Worm (Caenorhabditis elegans) whole organism, early embryonic: Measurements from ENCODE around the gene ceh-74.

ENCODE experiments used
- B0310.2 ChIP-seq: sonication (generic microtip); optimal IDR thresholded peaks from 2 replicates; lab custom pipeline; 2016; ENCODE audit warnings: mild to moderate bottlenecking, missing genetic modification characterization, missing compliant biosample characterization
- ama-1 ChIP-seq: fragments of 150-350 bp; optimal IDR thresholded peaks from 2 replicates; lab custom pipeline; 2014
- hmg-4 ChIP-seq: fragments of 200-800 bp; sonication (Bioruptor generic); optimal IDR thresholded peaks from 2 replicates; lab custom pipeline; 2018; ENCODE audit warnings: mild to moderate bottlenecking, missing genetic modification characterization, missing compliant biosample characterization
- hnd-1 ChIP-seq: sonication (generic microtip); optimal IDR thresholded peaks from 2 replicates; lab custom pipeline; 2016; ENCODE audit warnings: missing genetic modification characterization, missing compliant biosample characterization
- tbx-11 ChIP-seq: fragments of 200-800 bp; sonication (Bioruptor generic); IDR thresholded peaks from 2 replicates; pipeline ENCODE4 v1.3.6; 2022; ENCODE audit warnings: missing genetic modification characterization, missing compliant biosample characterization

- TF ChIP-seq B0310.2, result no peak
- TF ChIP-seq hmg-4 (GFP tag; lab: Kevin White, UChicago), result no peak
- no peak for TF ChIP-seq tbx-11 (GFP tag; lab: Robert Waterston, UW)
- TF ChIP-seq ama-1 (lab: Kevin White, UChicago), result no peak
- TF ChIP-seq hnd-1, result no peak
These were observed 7.6 kb downstream of the ceh-74 start, which contains the start of the genes trm-1 and ints-2 for ce11 chrV:14185438-14185837.
